Fruit fly (Drosophila melanogaster): ENCODE results near the gene CG8042.

Gene CG8042

DNA sequence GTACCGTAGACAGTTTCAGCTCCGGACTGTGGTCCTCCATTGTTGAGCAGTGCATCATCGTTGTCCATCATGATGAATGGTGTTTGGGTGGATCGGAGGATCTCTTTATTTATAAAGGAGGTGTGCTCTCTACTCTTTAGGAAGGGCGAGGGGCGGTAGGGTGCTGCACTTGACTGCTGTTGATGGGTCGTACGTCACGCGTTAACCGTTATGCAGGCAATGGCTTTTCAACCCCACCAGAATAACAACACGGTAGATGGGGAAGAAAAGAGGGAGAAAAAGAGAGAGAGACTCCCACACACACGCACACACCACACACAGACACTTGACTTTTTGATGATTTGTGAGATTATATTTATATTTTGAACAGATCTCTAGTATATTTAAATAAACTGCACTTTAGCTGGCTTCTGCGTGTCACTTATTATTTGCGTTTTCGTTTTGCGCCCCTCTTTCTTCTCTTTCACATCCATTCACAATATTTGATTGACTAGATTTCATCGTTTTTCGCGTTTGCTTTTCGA, 39.3 kb downstream of the CG8042 start:
- TF ChIP-seq OdsH (GFP tag; optimal IDR thresholded peaks at IDR 0.05) (no peak), svp (GFP tag) (peak; percentile 72)

DNA sequence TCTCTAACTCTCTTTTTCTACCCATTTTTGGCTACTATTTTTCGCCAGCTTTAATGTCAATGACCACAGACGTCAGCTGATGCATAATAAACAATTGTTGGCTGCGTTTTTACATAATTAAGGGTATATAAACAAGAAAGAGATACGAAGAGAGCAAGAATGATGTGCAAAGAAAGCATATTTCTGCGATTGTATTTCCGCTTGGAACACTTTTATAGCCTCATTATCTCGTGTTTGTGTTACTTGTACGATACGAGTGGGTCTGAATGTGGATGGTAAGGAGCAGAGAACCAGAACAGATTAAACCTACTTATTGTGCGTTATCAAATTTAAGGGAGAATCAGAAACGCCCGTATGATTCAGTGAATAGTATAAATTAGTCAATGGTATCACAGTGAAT, 39.9 kb downstream of the CG8042 start:
- TF ChIP-seq vri (GFP tag; optimal IDR thresholded peaks at IDR 0.05) (peak; percentile 62), ss (GFP tag; optimal IDR thresholded peaks at IDR 0.05) (no peak), CG16779 (tag; optimal IDR thresholded peaks at IDR 0.05) (no peak)

DNA sequence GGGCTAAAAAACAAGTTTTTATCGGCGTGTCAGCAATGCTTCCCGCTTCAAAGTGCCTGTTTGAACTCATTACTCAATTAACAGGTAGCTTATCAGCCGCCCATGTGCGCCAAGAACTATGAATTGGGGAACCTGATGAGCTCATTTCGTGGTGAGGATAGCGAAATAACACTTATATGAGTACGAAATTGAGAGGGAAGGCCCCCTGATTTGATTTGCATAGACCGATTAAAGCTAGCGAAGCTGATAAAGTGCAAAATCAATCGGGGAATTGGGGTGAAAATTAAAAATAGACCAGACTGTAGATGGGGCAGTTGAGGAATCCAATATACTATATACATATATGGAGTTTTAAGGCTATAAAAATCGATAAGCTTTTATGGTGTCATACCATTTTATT, 40.6 kb downstream of the CG8042 start:
- no peak for TF ChIP-seq CG8632 (GFP tag; optimal IDR thresholded peaks at IDR 0.05)
- TF ChIP-seq CG11762 (GFP tag; optimal IDR thresholded peaks at IDR 0.05; ENCODE audit: insufficient read depth) = no peak
- no peak for TF ChIP-seq cyc (GFP tag; optimal IDR thresholded peaks at IDR 0.05)
- no peak for TF ChIP-seq Eip75B (GFP tag; optimal IDR thresholded peaks at IDR 0.05)
- TF ChIP-seq net (GFP tag; optimal IDR thresholded peaks at IDR 0.05) = no peak
- no peak for TF ChIP-seq CG6792 (GFP tag; optimal IDR thresholded peaks at IDR 0.05)
- TF ChIP-seq lz (GFP tag; optimal IDR thresholded peaks at IDR 0.05) = no peak
- no peak for TF ChIP-seq spab (GFP tag; optimal IDR thresholded peaks at IDR 0.05)
- no peak for TF ChIP-seq Ets21C (GFP tag; optimal IDR thresholded peaks at IDR 0.05)
- TF ChIP-seq Eip78C (GFP tag) = no peak
- TF ChIP-seq achi (GFP tag; optimal IDR thresholded peaks at IDR 0.05) = no peak
- no peak for TF ChIP-seq Gug (GFP tag; IDR thresholded peaks at IDR 0.05)
- TF ChIP-seq CG32006 (GFP tag; optimal IDR thresholded peaks at IDR 0.05) = no peak
- no peak for TF ChIP-seq CG16779 (tag; optimal IDR thresholded peaks at IDR 0.05)
- no peak for TF ChIP-seq CG7368 (GFP tag; optimal IDR thresholded peaks at IDR 0.05)
- no peak for TF ChIP-seq CG8319 (GFP tag; optimal IDR thresholded peaks at IDR 0.05)
- TF ChIP-seq salr (GFP tag; optimal IDR thresholded peaks at IDR 0.05) = no peak
- no peak for TF ChIP-seq CG1621 (tag; optimal IDR thresholded peaks at IDR 0.05)
- no peak for TF ChIP-seq CG8119 (GFP tag; IDR thresholded peaks at IDR 0.05)

All from whole organism, prepupa.